Worm (Caenorhabditis elegans) whole organism, young adult: ENCODE results near the gene ugt-9.

Source experiments
- C06A6.2 ChIP-seq: fragments of 200-800 bp; sonication (Bioruptor generic); conservative IDR thresholded peaks from 2 replicates; pipeline ENCODE4 v1.3.6; 2022; ENCODE audit warnings: missing genetic modification characterization, missing compliant biosample characterization
- F22D6.2 ChIP-seq: sonication (generic microtip); optimal IDR thresholded peaks from 2 replicates; lab custom pipeline; 2016; ENCODE audit warnings: mild to moderate bottlenecking, missing genetic modification characterization, missing compliant biosample characterization
- F23B12.7 ChIP-seq: sonication (generic microtip); optimal IDR thresholded peaks from 2 replicates; lab custom pipeline; 2017; ENCODE audit warnings: missing genetic modification characterization, mild to moderate bottlenecking, missing compliant biosample characterization, antibody characterized with exemption, moderate library complexity; ENCODE audit not compliant: insufficient read depth
- F57A8.1 ChIP-seq: fragments of 200-800 bp; sonication (Bioruptor generic); optimal IDR thresholded peaks from 2 replicates; lab custom pipeline; 2018; ENCODE audit warnings: mild to moderate bottlenecking, missing genetic modification characterization, moderate library complexity, missing compliant biosample characterization
- Y56A3A.18 ChIP-seq: fragments of 200-800 bp; sonication (Bioruptor generic); IDR thresholded peaks from 2 replicates; pipeline ENCODE4 v1.3.6; 2022; ENCODE audit warnings: missing genetic modification reagents, missing genetic modification characterization, missing compliant biosample characterization
- akir-1 ChIP-seq: fragments of 200-800 bp; sonication (Bioruptor generic); optimal IDR thresholded peaks from 2 replicates; lab custom pipeline; 2018; ENCODE audit warnings: mild to moderate bottlenecking, missing genetic modification characterization, moderate library complexity, missing compliant biosample characterization
- aptf-2 ChIP-seq: fragments of 200-800 bp; sonication (Bioruptor generic); conservative IDR thresholded peaks from 2 replicates; pipeline ENCODE4 v1.3.6; 2022; ENCODE audit warnings: missing genetic modification reagents, missing genetic modification characterization, missing compliant biosample characterization
- attf-6 ChIP-seq: fragments of 200-800 bp; sonication (Bioruptor generic); IDR thresholded peaks from 2 replicates; pipeline ENCODE4 v1.3.6; 2022; ENCODE audit warnings: missing genetic modification reagents, missing genetic modification characterization, missing compliant biosample characterization
- ccch-3 ChIP-seq: fragments of 200-800 bp; sonication (Bioruptor generic); optimal IDR thresholded peaks from 2 replicates; lab custom pipeline; 2018; ENCODE audit warnings: mild to moderate bottlenecking, missing genetic modification characterization, missing compliant biosample characterization
- ceh-58 ChIP-seq: fragments of 200-800 bp; sonication (Bioruptor generic); IDR thresholded peaks from 2 replicates; pipeline ENCODE4 v1.3.6; 2022; ENCODE audit warnings: missing genetic modification characterization, missing compliant biosample characterization
- chd-7 ChIP-seq: sonication (generic microtip); optimal IDR thresholded peaks from 2 replicates; lab custom pipeline; 2016; ENCODE audit warnings: mild to moderate bottlenecking, missing genetic modification characterization, moderate library complexity, missing compliant biosample characterization
- dpff-1 ChIP-seq: sonication (generic microtip); optimal IDR thresholded peaks from 2 replicates; lab custom pipeline; 2017; ENCODE audit warnings: mild to moderate bottlenecking, missing genetic modification characterization, missing compliant biosample characterization
- egrh-3 ChIP-seq: fragments of 200-800 bp; sonication (Bioruptor generic); IDR thresholded peaks from 2 replicates; pipeline ENCODE4 v1.3.6; 2022; ENCODE audit warnings: missing genetic modification reagents, missing genetic modification characterization, missing compliant biosample characterization
- him-1 ChIP-seq: sonication (generic microtip); optimal IDR thresholded peaks from 2 replicates; lab custom pipeline; 2016; ENCODE audit warnings: missing genotype, missing genetic modification reagents, missing genetic modification characterization, missing compliant biosample characterization
- hmg-1.2 ChIP-seq: fragments of 200-800 bp; sonication (Bioruptor generic); IDR thresholded peaks from 2 replicates; pipeline ENCODE4 v1.3.6; 2022; ENCODE audit warnings: missing genetic modification reagents, missing genetic modification characterization, missing compliant biosample characterization
- hmg-20 ChIP-seq: fragments of 200-800 bp; sonication (Bioruptor generic); IDR thresholded peaks from 2 replicates; pipeline ENCODE4 v1.3.6; 2022; ENCODE audit warnings: missing genetic modification reagents, missing genetic modification characterization, missing compliant biosample characterization
- hsf-1 ChIP-seq: fragments of 200-800 bp; sonication (Bioruptor generic); IDR thresholded peaks from 2 replicates; pipeline ENCODE4 v1.3.6; 2022; ENCODE audit warnings: missing genetic modification reagents, missing genetic modification characterization, missing compliant biosample characterization
- lin-26 ChIP-seq: fragments of 200-800 bp; sonication (Bioruptor generic); IDR thresholded peaks from 2 replicates; pipeline ENCODE4 v1.3.6; 2022; ENCODE audit warnings: missing genetic modification reagents, missing genetic modification characterization, missing compliant biosample characterization
- lsl-1 ChIP-seq: fragments of 200-800 bp; sonication (Bioruptor generic); optimal IDR thresholded peaks from 2 replicates; lab custom pipeline; 2018; ENCODE audit warnings: mild to moderate bottlenecking, missing genetic modification characterization, moderate library complexity, missing compliant biosample characterization
- madf-8 ChIP-seq: fragments of 200-800 bp; sonication (Bioruptor generic); conservative IDR thresholded peaks from 2 replicates; pipeline ENCODE4 v1.3.6; 2022; ENCODE audit warnings: missing genetic modification reagents, missing genetic modification characterization, missing compliant biosample characterization
- mes-4 ChIP-seq: sonication (generic microtip); optimal IDR thresholded peaks from 2 replicates; lab custom pipeline; 2016; ENCODE audit warnings: missing genotype, missing genetic modification characterization, missing compliant biosample characterization
- mxl-1 ChIP-seq: sonication (generic microtip); optimal IDR thresholded peaks from 2 replicates; lab custom pipeline; 2016; ENCODE audit warnings: missing genetic modification characterization, missing compliant biosample characterization
- nhr-80 ChIP-seq: sonication (generic microtip); optimal IDR thresholded peaks from 2 replicates; lab custom pipeline; 2016; ENCODE audit warnings: missing genetic modification characterization, missing compliant biosample characterization
- pbrm-1 ChIP-seq: fragments of 200-800 bp; sonication (Bioruptor generic); IDR thresholded peaks from 2 replicates; pipeline ENCODE4 v1.3.6; 2022; ENCODE audit warnings: missing genetic modification reagents, missing genetic modification characterization, missing compliant biosample characterization
- snpc-4 ChIP-seq, 5 experiments: fragments of 150-350 bp in 1 of 5; sonication (generic microtip) in 4 of 5; optimal IDR thresholded peaks; 2 replicates each; lab custom pipeline; 2014 to 2018; ENCODE audit warnings: missing genetic modification characterization in 5 of 5, missing biosample characterization in 3 of 5, antibody characterized with exemption in 2 of 5, mild to moderate bottlenecking in 2 of 5, missing compliant biosample characterization in 2 of 5, missing genotype in 2 of 5, moderate library complexity in 2 of 5, missing genetic modification reagents in 1 of 5
- zfh-2 ChIP-seq: fragments of 200-800 bp; sonication (Bioruptor generic); conservative IDR thresholded peaks from 2 replicates; pipeline ENCODE4 v1.3.6; 2022; ENCODE audit warnings: missing genetic modification reagents, missing genetic modification characterization, missing compliant biosample characterization
- ztf-25 ChIP-seq: fragments of 200-800 bp; sonication (Bioruptor generic); IDR thresholded peaks from 2 replicates; pipeline ENCODE4 v1.3.6; 2022; ENCODE audit warnings: missing genetic modification reagents, missing genetic modification characterization, missing compliant biosample characterization

The ugt-9 gene

DNA sequence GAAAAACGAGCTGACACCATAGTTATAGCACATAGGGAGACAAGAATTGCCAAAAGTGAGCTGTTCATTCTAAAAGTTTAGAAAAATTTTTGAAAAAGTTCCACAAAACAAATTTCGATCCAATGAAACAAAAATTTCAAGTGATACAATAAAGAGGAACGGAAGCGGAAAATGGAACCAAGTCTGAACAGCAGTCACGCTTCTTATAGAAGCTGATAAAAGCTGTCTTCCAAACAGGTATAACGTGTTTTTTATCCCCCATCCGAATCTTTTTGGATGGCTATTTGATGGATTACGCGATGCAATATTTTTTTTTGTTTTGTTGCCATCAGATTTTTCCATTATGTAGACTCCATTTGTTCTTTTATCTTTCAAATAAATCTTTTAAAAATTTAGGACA lies 16.5 kb downstream of the ugt-9 start, which contains the start of gene H23N18.5:
Gene H23N18.5 (minus strand): TSS at position 69 of the 400 bp plus-strand sequence.
- TF ChIP-seq madf-8 (GFP tag; lab: Robert Waterston, UW) = no peak
- TF ChIP-seq attf-6 = no peak
- TF ChIP-seq aptf-2 (GFP tag; lab: Robert Waterston, UW) = no peak
- no peak for TF ChIP-seq lsl-1 (GFP tag; lab: Kevin White, UChicago)
- no peak for TF ChIP-seq him-1
- TF ChIP-seq chd-7 = no peak
- no peak for TF ChIP-seq lin-26 (GFP tag; lab: Robert Waterston, UW)
- TF ChIP-seq, all 124 proteins: peak for 0

- TF ChIP-seq Y56A3A.18 (GFP tag; lab: Robert Waterston, UW) (no peak), F57A8.1 (GFP tag; lab: Kevin White, UChicago) (no peak), pbrm-1 (GFP tag; lab: Robert Waterston, UW) (no peak), akir-1 (GFP tag; lab: Kevin White, UChicago) (no peak), snpc-4 (GFP tag; optimal IDR thresholded peaks at IDR 0.05; lab: Kevin White, UChicago) (no peak), snpc-4 (tag; optimal IDR thresholded peaks at IDR 0.05; lab: Kevin White, UChicago) (peak in 2 of 4 experiments; percentile 54 to 80)
These were observed 18.0 kb downstream of the ugt-9 start for ce11 chrV:4913853-4914252.

ce11 chrV:4914879-4915278 lies 19.0 kb downstream of the ugt-9 start, which contains the start of gene H23N18.6:
H23N18.6 (minus strand) TSS chrV:4915079.
- TF ChIP-seq ceh-58 (GFP tag; lab: Robert Waterston, UW) (no peak), pbrm-1 (GFP tag; lab: Robert Waterston, UW) (no peak), nhr-80 (tag; lab: Kevin White, UChicago) (peak; percentile 37)

DNA sequence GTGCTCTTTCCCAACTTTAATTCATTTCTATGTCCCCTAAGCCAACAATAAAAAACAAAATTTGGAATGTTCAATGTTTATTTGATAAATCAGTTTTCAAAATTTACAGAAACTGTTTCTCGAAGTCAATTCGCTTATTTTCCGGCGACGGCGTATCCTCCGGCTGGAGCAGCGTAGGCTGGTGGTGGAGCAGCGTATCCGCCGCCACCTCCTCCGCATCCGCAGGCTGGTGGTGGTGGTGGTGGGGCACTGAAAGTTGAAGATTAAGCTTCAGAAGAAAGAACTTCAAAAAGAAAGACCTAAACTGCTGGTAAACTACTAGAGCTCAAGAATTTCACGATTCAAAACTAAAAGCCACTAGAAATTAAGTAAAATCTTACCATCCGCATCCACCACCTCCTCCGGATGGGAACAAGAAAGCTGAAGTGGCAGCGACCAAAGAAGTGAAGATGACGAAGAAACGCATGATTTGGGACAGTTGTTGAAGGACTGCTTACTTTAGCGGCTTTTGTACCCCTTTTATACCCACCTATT lies 22.3 kb downstream of the ugt-9 start, which contains the start of gene C02E7.7:
Gene C02E7.7 (minus strand): TSS at position 484 of the 534 bp plus-strand sequence.
- TF ChIP-seq dpff-1 (tag; lab: Kevin White, UChicago) = no peak
- peak; percentile 46; the same call in 1 of the 2 replicates for TF ChIP-seq egrh-3 (GFP tag; lab: Robert Waterston, UW)
- TF ChIP-seq zfh-2 (GFP tag; lab: Robert Waterston, UW) = peak; percentile 74
- no peak for TF ChIP-seq mxl-1 (tag; lab: Kevin White, UChicago)

DNA sequence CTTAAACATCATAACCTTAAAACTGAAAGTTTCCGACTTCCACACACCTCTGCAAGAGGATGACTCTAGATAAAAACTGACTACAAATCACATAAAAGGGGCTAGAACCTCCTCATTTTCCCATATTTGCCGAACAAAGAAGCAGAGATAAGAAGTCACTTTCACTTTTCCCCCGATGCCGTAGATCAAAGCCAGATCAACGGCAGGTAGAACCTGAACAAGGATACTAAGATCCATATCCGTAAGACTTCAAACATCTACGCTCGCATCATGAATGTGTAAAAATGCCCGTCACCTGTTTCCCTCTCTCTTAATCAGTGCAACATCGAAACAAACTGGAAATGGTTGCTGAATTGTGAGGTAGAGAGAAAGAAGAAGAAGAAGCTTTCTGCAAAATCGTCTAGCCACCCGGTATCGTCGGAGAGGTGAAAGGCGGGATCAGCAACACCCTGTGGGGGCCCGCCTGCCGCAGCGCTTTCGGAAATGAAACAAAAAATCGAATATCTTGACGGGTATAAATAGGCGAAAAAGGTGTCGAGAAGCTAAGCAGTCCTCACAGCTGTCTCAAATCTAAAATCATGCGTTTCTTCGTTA lies 22.9 kb downstream of the ugt-9 start, which contains the start of gene C02E7.6:
Gene C02E7.6 (plus strand): TSS at position 544 of the 594 bp plus-strand sequence.
- TF ChIP-seq attf-6 (no peak), hsf-1 (0 out of 2 replicates have a peak, but pooled peaks have one; percentile 29)

DNA sequence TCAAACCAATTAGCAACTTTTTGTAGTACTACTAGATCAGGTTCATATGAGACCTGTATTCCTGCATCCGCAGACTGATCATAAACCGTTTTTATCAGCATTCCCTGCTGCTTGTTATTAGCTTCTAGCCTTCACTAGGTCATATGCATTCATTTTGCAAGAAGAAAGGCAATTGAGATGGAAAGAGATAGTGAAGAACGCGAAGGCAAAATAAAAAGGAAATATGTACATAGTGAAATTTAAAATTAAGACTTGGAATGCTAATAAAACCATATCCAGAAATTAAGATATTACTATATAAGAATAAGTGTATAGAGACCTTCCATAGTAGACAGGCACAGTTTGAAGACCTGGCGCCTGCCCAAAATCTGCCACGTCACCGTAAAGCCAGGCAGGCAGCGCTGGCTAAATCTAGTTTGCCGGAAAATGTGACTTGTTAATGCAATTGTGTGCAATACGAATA lies 24.9 kb downstream of the ugt-9 start, which contains the start of the genes C02E7.8 and srh-23:
Gene C02E7.8 (minus strand): TSS at position 101 of the 463 bp plus-strand sequence.
Gene srh-23 (plus strand): TSS at position 413 of the 463 bp plus-strand sequence.
- no peak for TF ChIP-seq mes-4 (tag; lab: Kevin White, UChicago)
- no peak for TF ChIP-seq ztf-25 (GFP tag; lab: Robert Waterston, UW)
- TF ChIP-seq F57A8.1 (GFP tag; lab: Kevin White, UChicago) = no peak
- TF ChIP-seq dpff-1 (tag; lab: Kevin White, UChicago) = no peak
- TF ChIP-seq hmg-1.2 (GFP tag; lab: Robert Waterston, UW) = no peak
- no peak for TF ChIP-seq F23B12.7 (tag; lab: Kevin White, UChicago)
- no peak for TF ChIP-seq aptf-2 (GFP tag; lab: Robert Waterston, UW)
- no peak for TF ChIP-seq hmg-20 (GFP tag; lab: Robert Waterston, UW)
- no peak for TF ChIP-seq C06A6.2 (GFP tag; lab: Robert Waterston, UW)
- TF ChIP-seq ccch-3 (GFP tag; lab: Kevin White, UChicago) = no peak
- TF ChIP-seq F22D6.2 = no peak
